Worm (Caenorhabditis elegans) whole organism, L3 larva: Measurements from ENCODE around the gene H37A05.4.

Experiments
- R02D3.7 ChIP-seq: fragments of 150-350 bp; optimal IDR thresholded peaks from 2 replicates; lab custom pipeline; 2014; ENCODE audit warnings: missing biosample characterization, missing genetic modification characterization
- ZK546.5 ChIP-seq: sonication (generic microtip); optimal IDR thresholded peaks from 2 replicates; lab custom pipeline; 2017; ENCODE audit warnings: missing biosample characterization, missing genetic modification characterization
- aly-2 ChIP-seq: fragments of 150-350 bp; optimal IDR thresholded peaks from 2 replicates; lab custom pipeline; 2014; ENCODE audit warnings: missing biosample characterization, missing genetic modification characterization
- ama-1 ChIP-seq: fragments of 150-350 bp; optimal IDR thresholded peaks from 2 replicates; lab custom pipeline; 2018
- ceh-16 ChIP-seq: sonication (generic microtip); optimal IDR thresholded peaks from 2 replicates; lab custom pipeline; 2017; ENCODE audit warnings: missing biosample characterization, missing genetic modification characterization
- ceh-28 ChIP-seq: fragments of 150-350 bp; optimal IDR thresholded peaks from 2 replicates; lab custom pipeline; 2014; ENCODE audit warnings: missing biosample characterization, missing genetic modification reagents, missing genetic modification characterization
- ceh-82 ChIP-seq: fragments of 150-350 bp; optimal IDR thresholded peaks from 2 replicates; lab custom pipeline; 2014; ENCODE audit warnings: missing biosample characterization, missing genetic modification characterization
- ceh-9 ChIP-seq: sonication (generic microtip); optimal IDR thresholded peaks from 2 replicates; lab custom pipeline; 2018; ENCODE audit warnings: missing biosample characterization, missing genetic modification characterization
- daf-12 ChIP-seq: fragments of 150-350 bp; optimal IDR thresholded peaks from 2 replicates; lab custom pipeline; 2014; ENCODE audit warnings: missing biosample characterization, missing genetic modification reagents, missing genetic modification characterization
- egl-27 ChIP-seq: sonication (generic microtip); optimal IDR thresholded peaks from 4 replicates; lab custom pipeline; 2017; ENCODE audit warnings: missing biosample characterization, missing genetic modification reagents, missing genetic modification characterization
- egl-5 ChIP-seq: fragments of 150-350 bp; optimal IDR thresholded peaks from 2 replicates; lab custom pipeline; 2017; ENCODE audit warnings: missing biosample characterization, missing genetic modification reagents, missing genetic modification characterization, inconsistent platforms
- elt-1 ChIP-seq: fragments of 150-350 bp; optimal IDR thresholded peaks from 2 replicates; lab custom pipeline; 2014; ENCODE audit warnings: missing biosample characterization, missing genetic modification characterization
- elt-2 ChIP-seq: sonication (generic microtip); optimal IDR thresholded peaks from 2 replicates; lab custom pipeline; 2016; ENCODE audit warnings: missing genetic modification reagents, mild to moderate bottlenecking, missing genetic modification characterization, missing compliant biosample characterization
- elt-3 ChIP-seq, 3 experiments: fragments of 150-350 bp in 1 of 3; sonication (generic microtip) in 2 of 3; optimal IDR thresholded peaks; 2 replicates in 2 of 3; 4 replicates in 1 of 3; lab custom pipeline; 2014 to 2017; ENCODE audit warnings: missing biosample characterization in 3 of 3, missing genetic modification characterization in 3 of 3
- eor-1 ChIP-seq, 2 experiments: fragments of 150-350 bp; optimal IDR thresholded peaks; 2 replicates each; lab custom pipeline; 2014 to 2018; ENCODE audit warnings: missing biosample characterization in 2 of 2, missing genetic modification characterization in 2 of 2
- fkh-10 ChIP-seq: sonication (generic microtip); optimal IDR thresholded peaks from 2 replicates; lab custom pipeline; 2017; ENCODE audit warnings: missing biosample characterization, missing genetic modification reagents, missing genetic modification characterization
- fkh-2 ChIP-seq: fragments of 150-350 bp; optimal IDR thresholded peaks from 2 replicates; lab custom pipeline; 2014; ENCODE audit warnings: missing biosample characterization, missing genetic modification reagents, missing genetic modification characterization
- fos-1 ChIP-seq: fragments of 150-350 bp; optimal IDR thresholded peaks from 2 replicates; lab custom pipeline; 2014; ENCODE audit warnings: missing biosample characterization, missing genetic modification characterization
- jun-1 ChIP-seq: fragments of 150-350 bp; optimal IDR thresholded peaks from 2 replicates; lab custom pipeline; 2014; ENCODE audit warnings: missing biosample characterization, missing genetic modification reagents, missing genetic modification characterization
- lin-15B ChIP-seq: fragments of 150-350 bp; optimal IDR thresholded peaks from 2 replicates; lab custom pipeline; 2014; ENCODE audit warnings: missing biosample characterization, missing genetic modification characterization
- lin-39 ChIP-seq: fragments of 150-350 bp; optimal IDR thresholded peaks from 2 replicates; lab custom pipeline; 2018; ENCODE audit warnings: missing biosample characterization, missing genetic modification reagents, missing genetic modification characterization
- lsy-12 ChIP-seq: sonication (generic microtip); optimal IDR thresholded peaks from 2 replicates; lab custom pipeline; 2016; ENCODE audit warnings: mild to moderate bottlenecking, missing genetic modification characterization, missing compliant biosample characterization
- mdl-1 ChIP-seq: fragments of 150-350 bp; optimal IDR thresholded peaks from 2 replicates; lab custom pipeline; 2014; ENCODE audit warnings: missing biosample characterization, missing genetic modification characterization
- mml-1 ChIP-seq: fragments of 150-350 bp; sonication (generic microtip); optimal IDR thresholded peaks from 3 replicates; lab custom pipeline; 2014; ENCODE audit warnings: missing biosample characterization, missing genetic modification characterization
- nfya-1 ChIP-seq: sonication (generic microtip); optimal IDR thresholded peaks from 2 replicates; lab custom pipeline; 2017; ENCODE audit warnings: missing genetic modification characterization, mild to moderate bottlenecking, missing compliant biosample characterization, antibody characterized with exemption, moderate library complexity; ENCODE audit not compliant: insufficient read depth
- nhr-11 ChIP-seq: fragments of 150-350 bp; optimal IDR thresholded peaks from 2 replicates; lab custom pipeline; 2014; ENCODE audit warnings: missing biosample characterization, missing genetic modification characterization
- nhr-12 ChIP-seq: fragments of 150-350 bp; optimal IDR thresholded peaks from 2 replicates; lab custom pipeline; 2014; ENCODE audit warnings: missing biosample characterization, missing genetic modification characterization
- nhr-23 ChIP-seq: fragments of 150-350 bp; optimal IDR thresholded peaks from 2 replicates; lab custom pipeline; 2014; ENCODE audit warnings: missing biosample characterization, missing genetic modification reagents, missing genetic modification characterization
- nhr-237 ChIP-seq: fragments of 150-350 bp; optimal IDR thresholded peaks from 2 replicates; lab custom pipeline; 2014; ENCODE audit warnings: missing biosample characterization, missing genetic modification characterization
- nhr-25 ChIP-seq: sonication (generic microtip); optimal IDR thresholded peaks from 2 replicates; lab custom pipeline; 2017; ENCODE audit warnings: missing biosample characterization, missing genetic modification characterization
- nhr-28 ChIP-seq: fragments of 150-350 bp; optimal IDR thresholded peaks from 2 replicates; lab custom pipeline; 2014; ENCODE audit warnings: missing biosample characterization, missing genetic modification characterization
- nhr-43 ChIP-seq: sonication (generic microtip); optimal IDR thresholded peaks from 2 replicates; lab custom pipeline; 2016; ENCODE audit warnings: mild to moderate bottlenecking, missing genetic modification characterization, missing compliant biosample characterization; ENCODE audit not compliant: poor library complexity, severe bottlenecking
- nhr-67 ChIP-seq: fragments of 150-350 bp; optimal IDR thresholded peaks from 2 replicates; lab custom pipeline; 2014; ENCODE audit warnings: missing biosample characterization, missing genetic modification characterization
- nhr-76 ChIP-seq: fragments of 150-350 bp; sonication (generic microtip); optimal IDR thresholded peaks from 5 replicates; lab custom pipeline; 2014; ENCODE audit warnings: missing biosample characterization, missing genetic modification characterization
- nhr-77 ChIP-seq: fragments of 150-350 bp; optimal IDR thresholded peaks from 2 replicates; lab custom pipeline; 2014; ENCODE audit warnings: missing biosample characterization, missing genetic modification characterization
- pha-4 ChIP-seq: fragments of 150-350 bp; optimal IDR thresholded peaks from 2 replicates; lab custom pipeline; 2014; ENCODE audit warnings: missing biosample characterization, missing genetic modification reagents, missing genetic modification characterization
- pqm-1 ChIP-seq: fragments of 150-350 bp; optimal IDR thresholded peaks from 2 replicates; lab custom pipeline; 2017; ENCODE audit warnings: missing biosample characterization, missing genetic modification characterization, inconsistent platforms
- sea-2 ChIP-seq: fragments of 150-350 bp; sonication (generic microtip); optimal IDR thresholded peaks from 4 replicates; lab custom pipeline; 2014; ENCODE audit warnings: missing biosample characterization, missing genetic modification reagents, missing genetic modification characterization
- skn-1 ChIP-seq: fragments of 150-350 bp; optimal IDR thresholded peaks from 2 replicates; lab custom pipeline; 2014; ENCODE audit warnings: missing biosample characterization, missing genetic modification characterization
- snpc-4 ChIP-seq: fragments of 150-350 bp; optimal IDR thresholded peaks from 2 replicates; lab custom pipeline; 2014; ENCODE audit warnings: missing biosample characterization, missing genetic modification characterization
- tbx-2 ChIP-seq: sonication (generic microtip); optimal IDR thresholded peaks from 2 replicates; lab custom pipeline; 2016; ENCODE audit warnings: mild to moderate bottlenecking, missing genetic modification characterization, missing compliant biosample characterization
- unc-39 ChIP-seq: sonication (generic microtip); optimal IDR thresholded peaks from 4 replicates; lab custom pipeline; 2017; ENCODE audit warnings: missing biosample characterization, missing genetic modification characterization
- unc-62 ChIP-seq: fragments of 150-350 bp; sonication (generic microtip); optimal IDR thresholded peaks from 4 replicates; lab custom pipeline; 2014; ENCODE audit warnings: missing biosample characterization, missing genetic modification reagents, missing genetic modification characterization
- zag-1 ChIP-seq: fragments of 150-350 bp; optimal IDR thresholded peaks from 2 replicates; lab custom pipeline; 2014; ENCODE audit warnings: missing biosample characterization, missing genetic modification characterization
- ztf-11 ChIP-seq: fragments of 150-350 bp; optimal IDR thresholded peaks from 2 replicates; lab custom pipeline; 2014; ENCODE audit warnings: missing biosample characterization, missing genetic modification characterization
- ztf-4 ChIP-seq: fragments of 150-350 bp; optimal IDR thresholded peaks from 2 replicates; lab custom pipeline; 2014; ENCODE audit warnings: missing biosample characterization, missing genetic modification characterization

Gene H37A05.4

ce11 chrV:13686513-13686912, 36.9 kb upstream of the H37A05.4 start:
- TF ChIP-seq lin-39 (tag; lab: Kevin White, UChicago), result no peak
- peak; percentile 64 for TF ChIP-seq fkh-10
- TF ChIP-seq, all 47 proteins: peak for 1

- TF ChIP-seq ceh-16 (tag; lab: Kevin White, UChicago), result no peak
- peak; percentile 58 for TF ChIP-seq fkh-10
Observed at ce11 chrV:13681445-13681844, 31.9 kb upstream of the H37A05.4 start.

ce11 chrV:13679859-13680258, 30.3 kb upstream of the H37A05.4 start:
- TF ChIP-seq egl-27 (tag; lab: Kevin White, UChicago) (no peak), nhr-25 (tag; lab: Kevin White, UChicago) (no peak), fos-1 (tag; lab: Kevin White, UChicago) (no peak), zag-1 (tag; lab: Kevin White, UChicago) (no peak), fkh-10 (no peak), elt-3 (tag; optimal IDR thresholded peaks at IDR 0.05; lab: Kevin White, UChicago) (no peak), jun-1 (tag; lab: Kevin White, UChicago) (no peak), sea-2 (GFP tag; lab: Kevin White, UChicago) (no peak), snpc-4 (tag; lab: Kevin White, UChicago) (no peak), fkh-2 (tag; lab: Kevin White, UChicago) (no peak), lsy-12 (tag; lab: Kevin White, UChicago) (no peak), nhr-237 (tag; lab: Kevin White, UChicago) (no peak)

ce11 chrV:13678542-13678941, 29.0 kb upstream of the H37A05.4 start, which contains the start of the genes tag-65 and ccz-1:
tag-65 (minus strand) TSS chrV:13678587.
ccz-1 (plus strand) TSS chrV:13678875.
- TF ChIP-seq pqm-1 (tag; lab: Kevin White, UChicago), result peak; percentile 27
- TF ChIP-seq nhr-77, result peak; percentile 37
- TF ChIP-seq skn-1 (tag; lab: Kevin White, UChicago), result no peak
- peak; percentile 33 for TF ChIP-seq ama-1 (lab: Kevin White, UChicago)
- no peak for TF ChIP-seq zag-1 (tag; lab: Kevin White, UChicago)
- TF ChIP-seq mdl-1 (tag; lab: Kevin White, UChicago), result no peak
- no peak for TF ChIP-seq nhr-12
- peak; percentile 79 for TF ChIP-seq snpc-4 (tag; lab: Kevin White, UChicago)
- TF ChIP-seq ceh-28 (tag; lab: Kevin White, UChicago), result peak; percentile 77
- no peak for TF ChIP-seq nhr-76 (tag; lab: Kevin White, UChicago)
- peak; percentile 70 for TF ChIP-seq jun-1 (tag; lab: Kevin White, UChicago)
- TF ChIP-seq nhr-237 (tag; lab: Kevin White, UChicago), result no peak
- TF ChIP-seq egl-27 (tag; lab: Kevin White, UChicago), result peak; percentile 40
- no peak for TF ChIP-seq mml-1 (tag; lab: Kevin White, UChicago)
- TF ChIP-seq nhr-25 (tag; lab: Kevin White, UChicago), result peak; percentile 35
- TF ChIP-seq ztf-11, result no peak
- TF ChIP-seq ceh-9 (tag; lab: Kevin White, UChicago), result no peak
- peak; percentile 87 for TF ChIP-seq nfya-1 (tag; lab: Kevin White, UChicago)
- no peak for TF ChIP-seq fkh-2 (tag; lab: Kevin White, UChicago)
- TF ChIP-seq tbx-2 (tag; lab: Kevin White, UChicago), result peak; percentile 80
- TF ChIP-seq eor-1 (tag; optimal IDR thresholded peaks at IDR 0.05; lab: Kevin White, UChicago), result no peak
- TF ChIP-seq lin-15B (tag; lab: Kevin White, UChicago), result peak; percentile 91
- TF ChIP-seq lin-39 (tag; lab: Kevin White, UChicago), result peak; percentile 37
- TF ChIP-seq ZK546.5 (tag; lab: Kevin White, UChicago), result no peak
- TF ChIP-seq daf-12 (tag; lab: Kevin White, UChicago), result no peak
- no peak for TF ChIP-seq aly-2 (tag; lab: Kevin White, UChicago)
- TF ChIP-seq nhr-28 (tag; lab: Kevin White, UChicago), result no peak
- peak; percentile 65 for TF ChIP-seq egl-5
- TF ChIP-seq nhr-67 (tag; lab: Kevin White, UChicago), result no peak
- TF ChIP-seq ceh-16 (tag; lab: Kevin White, UChicago), result no peak
- peak; percentile 92 for TF ChIP-seq nhr-43 (tag; lab: Kevin White, UChicago)
- TF ChIP-seq fkh-10, result peak; percentile 37
- peak; percentile 53 for TF ChIP-seq elt-2 (tag; lab: Kevin White, UChicago)
- peak; percentile 94 for TF ChIP-seq pha-4 (tag; lab: Kevin White, UChicago)
- peak; percentile 3 for TF ChIP-seq elt-1
- TF ChIP-seq unc-62 (GFP tag; lab: Kevin White, UChicago), result no peak
- peak; percentile 94 for TF ChIP-seq nhr-23 (tag; lab: Kevin White, UChicago)
- TF ChIP-seq ceh-82 (tag; lab: Kevin White, UChicago), result peak; percentile 71
- no peak for TF ChIP-seq fos-1 (tag; lab: Kevin White, UChicago)
- TF ChIP-seq nhr-11, result peak; percentile 11
- TF ChIP-seq unc-39 (tag; lab: Kevin White, UChicago), result no peak
- no peak for TF ChIP-seq elt-3 (tag; optimal IDR thresholded peaks at IDR 0.05; lab: Kevin White, UChicago)
- TF ChIP-seq sea-2 (GFP tag; lab: Kevin White, UChicago), result no peak
- peak; percentile 42 for TF ChIP-seq lsy-12 (tag; lab: Kevin White, UChicago)
- peak; percentile 81 for TF ChIP-seq R02D3.7 (tag; lab: Kevin White, UChicago)
- no peak for TF ChIP-seq ztf-4 (tag; lab: Kevin White, UChicago)
